Worm (Caenorhabditis elegans) whole organism, L4/young adult: ENCODE data around the gene gpr-2.

Experiments
- W03F9.2 ChIP-seq: fragments of 150-350 bp; optimal IDR thresholded peaks from 2 replicates; lab custom pipeline; 2014; ENCODE audit warnings: missing biosample characterization, missing genetic modification characterization
- dao-5 ChIP-seq: sonication (generic microtip); optimal IDR thresholded peaks from 2 replicates; lab custom pipeline; 2016; ENCODE audit warnings: missing genotype, missing genetic modification characterization, moderate library complexity, missing compliant biosample characterization
- him-1 ChIP-seq: sonication (generic microtip); optimal IDR thresholded peaks from 2 replicates; lab custom pipeline; 2016; ENCODE audit warnings: missing genotype, missing genetic modification reagents, missing genetic modification characterization, missing compliant biosample characterization

DNA sequence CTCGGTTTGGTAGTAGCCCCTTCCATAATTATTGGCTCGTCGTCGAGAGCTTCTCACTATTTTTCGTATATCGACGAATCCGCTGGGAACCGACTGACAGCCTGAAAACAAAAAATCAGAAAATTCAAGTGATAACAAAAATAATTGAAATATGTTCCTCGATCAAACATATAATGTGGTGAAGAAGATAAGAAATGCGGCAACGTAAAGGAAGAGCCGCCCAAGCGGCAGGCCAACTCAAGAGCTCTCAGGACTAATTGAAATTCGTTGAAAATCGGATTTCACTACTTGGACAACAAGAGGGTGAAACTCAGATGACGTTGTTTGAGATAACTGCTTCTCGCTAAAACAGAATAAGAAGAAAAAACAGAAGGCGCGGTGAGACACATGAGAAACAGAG lies 3.0 kb downstream of the gpr-2 start, which contains the start of gene slc-17.2:
- TF ChIP-seq him-1 (tag; lab: Kevin White, UChicago) (no peak), dao-5 (tag; lab: Kevin White, UChicago) (no peak), W03F9.2 (tag; lab: Kevin White, UChicago) (no peak)
